Worm (Caenorhabditis elegans): ENCODE results near the gene exh-1.

exh-1 gene

DNA sequence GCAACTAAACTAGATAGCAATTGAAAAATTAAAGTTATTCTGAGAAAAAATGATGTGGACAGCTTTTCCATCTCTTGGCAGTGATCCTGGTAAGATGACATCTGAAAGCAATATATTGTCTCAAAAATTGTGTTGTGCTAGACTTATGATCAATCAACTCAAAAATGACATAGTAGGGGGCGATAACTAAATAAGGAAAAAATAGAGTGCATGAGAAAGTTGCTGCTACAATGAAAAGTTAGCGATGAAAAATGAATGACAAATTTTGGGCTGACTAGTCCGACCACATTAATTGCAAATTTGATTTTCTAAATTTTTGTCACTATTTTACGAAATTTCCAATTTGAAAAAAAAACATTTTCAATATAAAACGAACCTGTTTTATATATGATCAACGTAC, 15.7 kb upstream of the exh-1 start, which contains the start of gene srab-9:
Gene srab-9, minus strand, starts transcription at position 101 of the 400 bp plus-strand sequence.
- TF ChIP-seq W03F9.2 (tag; optimal IDR thresholded peaks at IDR 0.05) (no peak), him-1 (tag; optimal IDR thresholded peaks at IDR 0.05) (no peak), dao-5 (tag; optimal IDR thresholded peaks at IDR 0.05) (no peak)

ce11 chrV:3144494-3144893, 12.4 kb upstream of the exh-1 start, which contains the start of gene srab-10:
Gene srab-10, minus strand, starts transcription at chrV:3144594.
- no peak for TF ChIP-seq dao-5 (tag; optimal IDR thresholded peaks at IDR 0.05)
- TF ChIP-seq him-1 (tag; optimal IDR thresholded peaks at IDR 0.05) = no peak

ce11 chrV:3145241-3145640, 11.6 kb upstream of the exh-1 start:
- TF ChIP-seq him-1 (tag; optimal IDR thresholded peaks at IDR 0.05) (no peak), W03F9.2 (tag; optimal IDR thresholded peaks at IDR 0.05) (no peak), dao-5 (tag; optimal IDR thresholded peaks at IDR 0.05) (no peak)

- TF ChIP-seq dao-5 (tag; optimal IDR thresholded peaks at IDR 0.05) = no peak
- no peak for TF ChIP-seq him-1 (tag; optimal IDR thresholded peaks at IDR 0.05)
- TF ChIP-seq W03F9.2 (tag; optimal IDR thresholded peaks at IDR 0.05) = no peak
Measured at ce11 chrV:3146932-3147331, 10.0 kb upstream of the exh-1 start, which contains the start of gene srab-11. Gene srab-11, minus strand, starts transcription at chrV:3147032.

- no peak for TF ChIP-seq dao-5 (tag; optimal IDR thresholded peaks at IDR 0.05)
Measured at ce11 chrV:3149910-3150428, 6.9 kb upstream of the exh-1 start.

ce11 chrV:3151862-3152261, 5.0 kb upstream of the exh-1 start, which contains the start of gene srab-6:
Gene srab-6, minus strand, starts transcription at chrV:3151962.
- TF ChIP-seq W03F9.2 (tag; optimal IDR thresholded peaks at IDR 0.05) (no peak), him-1 (tag; optimal IDR thresholded peaks at IDR 0.05) (no peak), dao-5 (tag; optimal IDR thresholded peaks at IDR 0.05) (no peak)

DNA sequence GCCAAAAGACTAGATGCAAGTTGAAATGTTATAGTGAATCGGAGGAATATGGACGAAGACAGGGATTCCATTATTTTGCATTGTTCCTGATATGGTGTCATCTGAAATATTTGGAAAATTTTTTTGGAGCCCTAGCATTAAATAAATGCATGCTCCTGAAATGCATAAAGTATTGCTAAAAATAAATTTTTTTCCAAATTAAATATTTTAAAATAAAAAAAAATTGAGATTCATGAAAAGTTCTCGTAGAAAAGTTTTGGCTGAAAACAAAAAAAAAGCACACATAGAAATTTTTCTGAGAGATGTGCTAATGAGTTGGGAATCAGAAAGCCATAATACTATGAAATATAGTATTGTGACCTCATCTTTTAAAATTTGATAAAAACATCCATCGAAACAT, 1.8 kb upstream of the exh-1 start, which contains the start of gene srab-7:
Gene srab-7, minus strand, starts transcription at position 101 of the 400 bp plus-strand sequence.
- TF ChIP-seq W03F9.2 (tag; optimal IDR thresholded peaks at IDR 0.05) = no peak
- TF ChIP-seq dao-5 (tag; optimal IDR thresholded peaks at IDR 0.05) = no peak
- no peak for TF ChIP-seq him-1 (tag; optimal IDR thresholded peaks at IDR 0.05)

DNA sequence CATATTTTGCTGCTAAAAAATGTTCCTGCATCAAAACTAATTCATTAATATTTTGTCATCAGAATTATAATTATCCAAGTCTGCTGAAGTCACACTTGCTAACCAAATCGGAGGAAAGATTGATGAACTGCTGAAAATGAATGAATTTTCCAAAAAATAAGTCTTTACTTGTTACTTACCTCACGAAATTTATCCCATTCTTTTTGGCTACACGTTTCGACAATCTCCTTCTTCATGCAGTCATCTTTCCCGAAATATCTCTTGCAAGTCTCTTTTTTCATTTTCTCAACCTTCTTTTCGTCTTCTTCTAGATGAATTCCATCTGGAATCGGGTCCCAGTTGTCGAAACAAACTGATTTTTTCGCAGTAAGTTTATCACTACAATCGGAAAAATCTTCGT, 1.5 kb downstream of the exh-1 start:
- no peak for TF ChIP-seq W03F9.2 (tag; optimal IDR thresholded peaks at IDR 0.05)
- no peak for TF ChIP-seq dao-5 (tag; optimal IDR thresholded peaks at IDR 0.05)
- TF ChIP-seq him-1 (tag; optimal IDR thresholded peaks at IDR 0.05) = no peak

- TF ChIP-seq W03F9.2 (tag; optimal IDR thresholded peaks at IDR 0.05) (no peak), dao-5 (tag; optimal IDR thresholded peaks at IDR 0.05) (no peak), him-1 (tag; optimal IDR thresholded peaks at IDR 0.05) (no peak)
Measured at ce11 chrV:3159252-3159651, 2.4 kb downstream of the exh-1 start, which contains the start of gene C36C5.12. Gene C36C5.12, minus strand, starts transcription at chrV:3159352.

- TF ChIP-seq dao-5 (tag; optimal IDR thresholded peaks at IDR 0.05) = no peak
- no peak for TF ChIP-seq him-1 (tag; optimal IDR thresholded peaks at IDR 0.05)
Measured at ce11 chrV:3162299-3162698, 5.4 kb downstream of the exh-1 start.

- TF ChIP-seq him-1 (tag; optimal IDR thresholded peaks at IDR 0.05) (no peak), dao-5 (tag; optimal IDR thresholded peaks at IDR 0.05) (no peak), W03F9.2 (tag; optimal IDR thresholded peaks at IDR 0.05) (no peak)
Measured at ce11 chrV:3163143-3163542, 6.3 kb downstream of the exh-1 start.

- no peak for TF ChIP-seq him-1 (tag; optimal IDR thresholded peaks at IDR 0.05)
- no peak for TF ChIP-seq W03F9.2 (tag; optimal IDR thresholded peaks at IDR 0.05)
- TF ChIP-seq dao-5 (tag; optimal IDR thresholded peaks at IDR 0.05) = no peak
Measured at ce11 chrV:3165438-3165837, 8.6 kb downstream of the exh-1 start, which contains the start of gene C36C5.14. Gene C36C5.14, minus strand, starts transcription at chrV:3165538.

ce11 chrV:3166260-3166659, 9.4 kb downstream of the exh-1 start, which contains the start of gene C36C5.4:
Gene C36C5.4, plus strand, starts transcription at chrV:3166560.
- TF ChIP-seq W03F9.2 (tag; optimal IDR thresholded peaks at IDR 0.05) (no peak), dao-5 (tag; optimal IDR thresholded peaks at IDR 0.05) (no peak), him-1 (tag; optimal IDR thresholded peaks at IDR 0.05) (no peak)

- TF ChIP-seq dao-5 (tag; optimal IDR thresholded peaks at IDR 0.05) (no peak), W03F9.2 (tag; optimal IDR thresholded peaks at IDR 0.05) (no peak)
Measured at ce11 chrV:3168650-3169049, 11.8 kb downstream of the exh-1 start, which contains the start of gene C36C5.15. Gene C36C5.15, minus strand, starts transcription at chrV:3168750.

ce11 chrV:3169838-3170237, 13.0 kb downstream of the exh-1 start, which contains the start of gene srbc-6:
Gene srbc-6, plus strand, starts transcription at chrV:3170138.
- TF ChIP-seq W03F9.2 (tag; optimal IDR thresholded peaks at IDR 0.05) (no peak), him-1 (tag; optimal IDR thresholded peaks at IDR 0.05) (no peak), dao-5 (tag; optimal IDR thresholded peaks at IDR 0.05) (no peak)
